Worm (Caenorhabditis elegans): Measurements from ENCODE around the gene egg-2.

- TF ChIP-seq pha-4 (tag; optimal IDR thresholded peaks at IDR 0.05) (no peak), ama-1 (optimal IDR thresholded peaks at IDR 0.05) (no peak), nhr-25 (tag; optimal IDR thresholded peaks at IDR 0.05) (no peak), ztf-4 (tag; optimal IDR thresholded peaks at IDR 0.05) (no peak), elt-1 (tag; optimal IDR thresholded peaks at IDR 0.05) (no peak)
These were observed 34.8 kb upstream of the egg-2 start, which contains the start of gene nhr-9 for ce11 chrIII:7095156-7095555.
